Fruit fly (Drosophila melanogaster) whole organism, embryonic: ENCODE measurements around the gene Gen.
A peak's percentile ranks its signal among the peaks of the same experiment; 100 is the strongest.

Experiments used
- ATbp ChIP-seq: fragments of 200-800 bp; sonication (Bioruptor generic); optimal IDR thresholded peaks from 2 replicates; lab custom pipeline; 2017; ENCODE audit warnings: missing biosample characterization, mild to moderate bottlenecking, missing genetic modification characterization, missing genetic modification reagents
- Awh ChIP-seq: fragments of 200-800 bp; sonication (Bioruptor generic); IDR thresholded peaks from 2 replicates; pipeline ENCODE4, ENCODE4 v1.3.6; 2022; ENCODE audit warnings: missing biosample characterization, missing genetic modification characterization
- CG10274 ChIP-seq: fragments of 200-800 bp; sonication (Bioruptor generic); optimal IDR thresholded peaks from 3 replicates; lab custom pipeline; 2017; ENCODE audit warnings: missing biosample characterization, mild to moderate bottlenecking, missing genetic modification characterization
- CG10366 ChIP-seq: fragments of 200-800 bp; sonication (Bioruptor generic); IDR thresholded peaks from 2 replicates; pipeline ENCODE4 v1.3.6; 2022; ENCODE audit warnings: missing biosample characterization, missing genetic modification characterization
- CG10431 ChIP-seq: fragments of 200-800 bp; sonication (Bioruptor generic); optimal IDR thresholded peaks from 3 replicates; lab custom pipeline; 2018; ENCODE audit warnings: missing biosample characterization, mild to moderate bottlenecking, missing genetic modification characterization
- CG10462 ChIP-seq: fragments of 200-800 bp; sonication (Bioruptor generic); optimal IDR thresholded peaks from 2 replicates; lab custom pipeline; 2016; ENCODE audit warnings: missing biosample characterization, missing genetic modification characterization
- CG11504 ChIP-seq: fragments of 200-800 bp; sonication (Bioruptor generic); optimal IDR thresholded peaks from 3 replicates; lab custom pipeline; 2019; ENCODE audit warnings: missing biosample characterization, mild to moderate bottlenecking, missing genetic modification characterization, moderate library complexity
- CG11695 ChIP-seq: fragments of 200-800 bp; sonication (Bioruptor generic); IDR thresholded peaks from 3 replicates; pipeline ENCODE4 v1.3.6; 2022; ENCODE audit warnings: missing biosample characterization, missing genetic modification characterization
- CG15514 ChIP-seq: fragments of 200-800 bp; sonication (Bioruptor generic); optimal IDR thresholded peaks from 3 replicates; lab custom pipeline; 2017; ENCODE audit warnings: missing biosample characterization, missing genetic modification characterization, mild to moderate bottlenecking, moderate library complexity, missing genetic modification reagents
- CG15696 ChIP-seq: fragments of 200-800 bp; sonication (Bioruptor generic); optimal IDR thresholded peaks from 2 replicates; lab custom pipeline; 2019; ENCODE audit warnings: missing biosample characterization, mild to moderate bottlenecking, missing genetic modification characterization, moderate library complexity
- CG1603 ChIP-seq: fragments of 200-800 bp; sonication (Bioruptor generic); optimal IDR thresholded peaks from 2 replicates; lab custom pipeline; 2019; ENCODE audit warnings: missing biosample characterization, mild to moderate bottlenecking, missing genetic modification characterization, moderate library complexity
- CG1647 ChIP-seq: fragments of 200-800 bp; sonication (Bioruptor generic); optimal IDR thresholded peaks from 3 replicates; lab custom pipeline; 2016; ENCODE audit warnings: missing biosample characterization, missing genetic modification characterization
- CG18476 ChIP-seq: fragments of 200-800 bp; sonication (Bioruptor generic); optimal IDR thresholded peaks from 2 replicates; lab custom pipeline; 2016; ENCODE audit warnings: missing biosample characterization, mild to moderate bottlenecking, missing genetic modification characterization
- CG2199 ChIP-seq: fragments of 200-800 bp; sonication (Bioruptor generic); IDR thresholded peaks from 3 replicates; pipeline ENCODE4 v1.3.6; 2022; ENCODE audit warnings: missing biosample characterization, missing genetic modification characterization
- CG32532 ChIP-seq: fragments of 200-800 bp; sonication (Bioruptor generic); IDR thresholded peaks from 2 replicates; pipeline ENCODE4 v1.3.6; 2022; ENCODE audit warnings: missing biosample characterization, missing genetic modification characterization
- CG3281 ChIP-seq: fragments of 200-800 bp; sonication (Bioruptor generic); optimal IDR thresholded peaks from 3 replicates; lab custom pipeline; 2017; ENCODE audit warnings: missing biosample characterization, mild to moderate bottlenecking, missing genetic modification characterization
- CG4328 ChIP-seq: fragments of 200-800 bp; sonication (Bioruptor generic); optimal IDR thresholded peaks from 3 replicates; lab custom pipeline; 2017; ENCODE audit warnings: missing biosample characterization, missing genetic modification reagents, missing genetic modification characterization
- CG4360 ChIP-seq: fragments of 200-800 bp; sonication (Bioruptor generic); IDR thresholded peaks from 2 replicates; pipeline ENCODE4 v1.3.6; 2022; ENCODE audit warnings: missing biosample characterization, missing genetic modification characterization
- CG6683 ChIP-seq: fragments of 200-800 bp; sonication (Bioruptor generic); optimal IDR thresholded peaks from 2 replicates; lab custom pipeline; 2017; ENCODE audit warnings: missing biosample characterization, mild to moderate bottlenecking, missing genetic modification characterization, missing genetic modification reagents
- CG6689 ChIP-seq: fragments of 200-800 bp; sonication (Bioruptor generic); IDR thresholded peaks from 2 replicates; pipeline ENCODE4 v1.3.6; 2022; ENCODE audit warnings: missing biosample characterization, missing genetic modification characterization
- CG6791 ChIP-seq: fragments of 200-800 bp; sonication (Bioruptor generic); IDR thresholded peaks from 3 replicates; pipeline ENCODE4 v1.3.6; 2022; ENCODE audit warnings: missing biosample characterization, missing genetic modification characterization; ENCODE audit not compliant: partially characterized antibody
- CG7786 ChIP-seq: fragments of 200-800 bp; sonication (Bioruptor generic); optimal IDR thresholded peaks from 2 replicates; lab custom pipeline; 2016; ENCODE audit warnings: missing biosample characterization, missing genetic modification characterization
- CG7839 ChIP-seq: fragments of 200-800 bp; sonication (Bioruptor generic); optimal IDR thresholded peaks from 3 replicates; lab custom pipeline; 2018; ENCODE audit warnings: missing biosample characterization, mild to moderate bottlenecking, missing genetic modification characterization, moderate library complexity
- CG8281 ChIP-seq: fragments of 200-800 bp; sonication (Bioruptor generic); optimal IDR thresholded peaks from 2 replicates; lab custom pipeline; 2018; ENCODE audit warnings: missing biosample characterization, mild to moderate bottlenecking, missing genetic modification characterization, moderate library complexity
- CHES-1-like ChIP-seq: fragments of 200-800 bp; sonication (Bioruptor generic); optimal IDR thresholded peaks from 2 replicates; lab custom pipeline; 2016; ENCODE audit warnings: missing biosample characterization, missing genetic modification characterization
- Hr39 ChIP-seq: fragments of >200 bp; optimal IDR thresholded peaks from 2 replicates; lab custom pipeline; 2017
- Hr78 ChIP-seq, 2 experiments: fragments of 200-800 bp in 1 of 2; fragments of >200 bp in 1 of 2; sonication (Bioruptor generic) in 1 of 2; optimal IDR thresholded peaks; 2 replicates each; lab custom pipeline; 2017 to 2019; ENCODE audit warnings: missing biosample characterization in 2 of 2, missing genetic modification characterization in 2 of 2, mild to moderate bottlenecking in 1 of 2, moderate library complexity in 1 of 2
- Lhr ChIP-seq: fragments of 200-800 bp; sonication (Bioruptor generic); optimal IDR thresholded peaks from 3 replicates; lab custom pipeline; 2017; ENCODE audit warnings: mild to moderate bottlenecking, missing biosample characterization, missing genetic modification reagents, missing genetic modification characterization
- NC2α ChIP-seq: fragments of 200-800 bp; sonication (Bioruptor generic); optimal IDR thresholded peaks from 2 replicates; lab custom pipeline; 2016; ENCODE audit warnings: missing biosample characterization, missing genetic modification characterization
- NC2β ChIP-seq: fragments of 200-800 bp; sonication (Bioruptor generic); optimal IDR thresholded peaks from 2 replicates; lab custom pipeline; 2016; ENCODE audit warnings: missing biosample characterization, missing genetic modification characterization
- Nf-YA ChIP-seq: fragments of 200-800 bp; sonication (Bioruptor generic); IDR thresholded peaks from 2 replicates; pipeline ENCODE4 v1.3.6; 2022; ENCODE audit warnings: missing biosample characterization, missing genetic modification characterization
- Ptx1 ChIP-seq: fragments of 200-800 bp; sonication (Bioruptor generic); IDR thresholded peaks from 2 replicates; pipeline ENCODE4 v1.3.6; 2022; ENCODE audit warnings: missing biosample characterization, missing genetic modification characterization
- al ChIP-seq: fragments of 200-800 bp; sonication (Bioruptor generic); IDR thresholded peaks from 2 replicates; pipeline ENCODE4 v1.3.6; 2022; ENCODE audit warnings: missing biosample characterization, missing genetic modification characterization
- ase ChIP-seq: fragments of 200-800 bp; sonication (Bioruptor generic); IDR thresholded peaks from 3 replicates; pipeline ENCODE4 v1.3.6; 2022; ENCODE audit warnings: missing biosample characterization, missing genetic modification characterization
- bbx ChIP-seq: fragments of 200-800 bp; sonication (Bioruptor generic); IDR thresholded peaks from 2 replicates; pipeline ENCODE4 v1.3.6; 2022; ENCODE audit warnings: missing biosample characterization, missing genetic modification characterization; ENCODE audit not compliant: partially characterized antibody
- bigmax ChIP-seq: fragments of 200-800 bp; sonication (Bioruptor generic); optimal IDR thresholded peaks from 2 replicates; lab custom pipeline; 2018; ENCODE audit warnings: missing biosample characterization, mild to moderate bottlenecking, missing genetic modification characterization
- chn ChIP-seq: fragments of 200-800 bp; sonication (Bioruptor generic); optimal IDR thresholded peaks from 2 replicates; lab custom pipeline; 2016; ENCODE audit warnings: missing biosample characterization, missing genetic modification characterization
- crol ChIP-seq: fragments of 200-800 bp; sonication (Bioruptor generic); IDR thresholded peaks from 2 replicates; pipeline ENCODE4 v1.3.6; 2022; ENCODE audit warnings: missing biosample characterization, missing genetic modification characterization
- dan ChIP-seq: fragments of 200-800 bp; sonication (Bioruptor generic); IDR thresholded peaks from 2 replicates; pipeline ENCODE4 v1.3.6; 2022; ENCODE audit warnings: missing biosample characterization, missing genetic modification characterization
- fru ChIP-seq: fragments of >200 bp; optimal IDR thresholded peaks from 2 replicates; lab custom pipeline; 2017
- jing ChIP-seq: fragments of 200-800 bp; sonication (Bioruptor generic); optimal IDR thresholded peaks from 2 replicates; lab custom pipeline; 2018; ENCODE audit warnings: missing biosample characterization, mild to moderate bottlenecking, missing genetic modification characterization
- org-1 ChIP-seq: fragments of 200-800 bp; sonication (Bioruptor generic); optimal IDR thresholded peaks from 2 replicates; lab custom pipeline; 2017; ENCODE audit warnings: missing biosample characterization, missing genetic modification characterization
- pan ChIP-seq, 4 experiments: fragments of >200 bp in 3 of 4; fragments of 200-800 bp in 1 of 4; sonication (Bioruptor generic) in 1 of 4; optimal IDR thresholded peaks in 3 of 4; IDR thresholded peaks in 1 of 4; 2 replicates each; pipeline versions ENCODE4 v1.3.6 to Lab custom; 2017 to 2022; ENCODE audit warnings: missing biosample characterization in 2 of 4, missing genetic modification characterization in 2 of 4, mixed read lengths in 1 of 4
- pho ChIP-seq: fragments of 200-800 bp; sonication (Bioruptor generic); optimal IDR thresholded peaks from 2 replicates; lab custom pipeline; 2016; ENCODE audit warnings: missing biosample characterization, missing genetic modification characterization
- pita ChIP-seq: fragments of 200-800 bp; sonication (Bioruptor generic); optimal IDR thresholded peaks from 2 replicates; lab custom pipeline; 2017; ENCODE audit warnings: missing biosample characterization, mild to moderate bottlenecking, missing genetic modification characterization
- seq ChIP-seq: fragments of 200-800 bp; sonication (Bioruptor generic); IDR thresholded peaks from 2 replicates; pipeline ENCODE4 v1.3.6; 2022; ENCODE audit warnings: missing biosample characterization, missing genetic modification characterization
- slou ChIP-seq: fragments of 200-800 bp; sonication (Bioruptor generic); optimal IDR thresholded peaks from 3 replicates; lab custom pipeline; 2016; ENCODE audit warnings: missing biosample characterization, missing genetic modification characterization
- sob ChIP-seq: fragments of 200-800 bp; sonication (Bioruptor generic); IDR thresholded peaks from 2 replicates; pipeline ENCODE4 v1.3.6; 2022; ENCODE audit warnings: missing biosample characterization, missing genetic modification characterization
- toy ChIP-seq: fragments of 200-800 bp; sonication (Bioruptor generic); IDR thresholded peaks from 2 replicates; pipeline ENCODE4 v1.3.6; 2022; ENCODE audit warnings: missing biosample characterization, missing genetic modification characterization
- vnd ChIP-seq: fragments of 200-800 bp; sonication (Bioruptor generic); IDR thresholded peaks from 3 replicates; pipeline ENCODE4 v1.3.6; 2022; ENCODE audit warnings: missing biosample characterization, missing genetic modification characterization; ENCODE audit not compliant: partially characterized antibody
- zfh2 ChIP-seq: fragments of 200-800 bp; sonication (Bioruptor generic); optimal IDR thresholded peaks from 2 replicates; lab custom pipeline; 2016; ENCODE audit warnings: missing biosample characterization, missing genetic modification characterization

Gen gene

DNA sequence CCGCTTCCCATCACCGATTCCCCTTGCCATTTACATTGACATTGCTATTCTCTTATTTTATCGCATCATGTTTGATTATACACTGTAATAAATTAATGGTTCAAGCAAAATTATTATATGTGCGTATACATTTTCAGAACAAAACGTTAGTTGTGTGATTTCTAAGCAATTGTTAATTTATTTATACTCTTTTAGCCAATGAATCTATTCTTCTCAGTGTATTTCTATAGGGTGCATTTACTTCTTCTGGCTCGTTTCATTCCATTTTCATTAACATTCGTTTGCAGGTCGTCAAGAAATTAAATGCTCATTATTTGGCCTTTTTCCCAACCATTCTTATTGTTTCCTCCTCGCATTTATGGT, 35.4 kb upstream of the Gen start (continued):
- TF ChIP-seq zfh2 (GFP tag; lab: Kevin White, UChicago): no peak
- TF ChIP-seq CG3281: no peak
- TF ChIP-seq vnd (GFP tag; lab: Robert Waterston, UW): no peak
- TF ChIP-seq CG1603 (tag; lab: Kevin White, UChicago): peak; percentile 81
- TF ChIP-seq CG18476 (GFP tag; lab: Kevin White, UChicago): no peak
- peak; percentile 27 for TF ChIP-seq CHES-1-like (GFP tag; lab: Kevin White, UChicago)
- no peak for TF ChIP-seq Hr39 (lab: Kevin White, UChicago)
- peak; percentile 72 for TF ChIP-seq CG7839 (tag; lab: Kevin White, UChicago)
- TF ChIP-seq chn (GFP tag; lab: Kevin White, UChicago): peak; percentile 39
- no peak for TF ChIP-seq CG2199
- TF ChIP-seq dan (GFP tag; lab: Robert Waterston, UW): no peak
- TF ChIP-seq ase (GFP tag; lab: Robert Waterston, UW): peak; percentile 34; the same call in 1 of the 3 replicates
- no peak for TF ChIP-seq CG10274 (GFP tag; lab: Kevin White, UChicago)
- TF ChIP-seq CG6791 (GFP tag; lab: Robert Waterston, UW): no peak
- peak; percentile 62 for TF ChIP-seq NC2β
- TF ChIP-seq CG1647 (GFP tag; lab: Kevin White, UChicago): no peak
- TF ChIP-seq pan (optimal IDR thresholded peaks at IDR 0.05; lab: Kevin White, UChicago): no peak
- peak in 1 of 2 experiments; percentile 85 for TF ChIP-seq pan (GFP tag; optimal IDR thresholded peaks at IDR 0.05 in 1 of 2, IDR thresholded peaks at IDR 0.05 in 1 of 2)
- no peak for TF ChIP-seq toy (GFP tag; lab: Robert Waterston, UW)
- TF ChIP-seq CG10366 (GFP tag; lab: Robert Waterston, UW): peak; percentile 68
- no peak for TF ChIP-seq al (GFP tag; lab: Robert Waterston, UW)
- TF ChIP-seq CG4328 (GFP tag; lab: Kevin White, UChicago): no peak
- TF ChIP-seq slou (GFP tag; lab: Kevin White, UChicago): peak; percentile 53
- TF ChIP-seq CG4360 (GFP tag; lab: Robert Waterston, UW): 0 out of 2 replicates have a peak, but pooled peaks have one; percentile 34
- TF ChIP-seq Nf-YA (GFP tag; lab: Robert Waterston, UW): 0 out of 2 replicates have a peak, but pooled peaks have one; percentile 33
- TF ChIP-seq pita (GFP tag; lab: Kevin White, UChicago): no peak
- TF ChIP-seq CG11695: peak; percentile 64; the same call in 2 of the 3 replicates
- peak; percentile 69 for TF ChIP-seq CG11504 (tag; lab: Kevin White, UChicago)
- no peak for TF ChIP-seq CG15514 (GFP tag; lab: Kevin White, UChicago)
- peak; percentile 42 for TF ChIP-seq pho
- no peak for TF ChIP-seq Hr78 (GFP tag; optimal IDR thresholded peaks at IDR 0.05; lab: Kevin White, UChicago)
- TF ChIP-seq Ptx1 (GFP tag; lab: Robert Waterston, UW): peak; percentile 77
- TF ChIP-seq NC2α (GFP tag; lab: Kevin White, UChicago): no peak
- TF ChIP-seq CG10462 (GFP tag; lab: Kevin White, UChicago): no peak
- TF ChIP-seq seq (GFP tag; lab: Robert Waterston, UW): no peak
- TF ChIP-seq fru (lab: Kevin White, UChicago): no peak
- TF ChIP-seq sob (GFP tag; lab: Robert Waterston, UW): peak; percentile 25; the same call in 1 of the 2 replicates
- no peak for TF ChIP-seq bbx (GFP tag; lab: Robert Waterston, UW)
- no peak for TF ChIP-seq CG6683 (GFP tag; lab: Kevin White, UChicago)
- peak; percentile 5 for TF ChIP-seq Lhr (GFP tag; lab: Kevin White, UChicago)
- TF ChIP-seq ATbp (GFP tag; lab: Kevin White, UChicago): peak; percentile 40
- TF ChIP-seq crol (GFP tag; lab: Robert Waterston, UW): no peak
- no peak for TF ChIP-seq CG7786 (GFP tag; lab: Kevin White, UChicago)
- TF ChIP-seq org-1: no peak
- no peak for TF ChIP-seq CG10431 (GFP tag; lab: Kevin White, UChicago)
- peak; percentile 69 for TF ChIP-seq jing (GFP tag; lab: Kevin White, UChicago)
- TF ChIP-seq CG6689: peak; percentile 74
- TF ChIP-seq CG32532: peak; percentile 60
- no peak for TF ChIP-seq bigmax (GFP tag; lab: Kevin White, UChicago)
- TF ChIP-seq Awh (GFP tag; lab: Robert Waterston, UW): peak; percentile 45; the same call in 1 of the 2 replicates
- peak; percentile 23 for TF ChIP-seq CG8281 (tag; lab: Kevin White, UChicago)
- TF ChIP-seq CG15696 (tag; lab: Kevin White, UChicago): peak; percentile 47
